Fruit fly (Drosophila melanogaster) whole organism, embryonic: Measurements from ENCODE around the gene DIP-eta.

ENCODE experiments used
- CG11093 ChIP-seq: fragments of 200-800 bp; sonication (Bioruptor generic); IDR thresholded peaks from 3 replicates; pipeline ENCODE4 v1.3.6; 2022; ENCODE audit warnings: missing biosample characterization, missing genetic modification characterization
- CG12942 ChIP-seq: fragments of 200-800 bp; sonication (Bioruptor generic); optimal IDR thresholded peaks from 3 replicates; lab custom pipeline; 2016; ENCODE audit warnings: missing biosample characterization, missing genetic modification characterization
- CG13287 ChIP-seq: fragments of 200-800 bp; sonication (Bioruptor generic); IDR thresholded peaks from 2 replicates; pipeline ENCODE4 v1.3.6; 2022; ENCODE audit warnings: missing biosample characterization, missing genetic modification characterization; ENCODE audit not compliant: partially characterized antibody
- CG13296 ChIP-seq: fragments of 200-800 bp; sonication (Bioruptor generic); optimal IDR thresholded peaks from 3 replicates; lab custom pipeline; 2018; ENCODE audit warnings: missing biosample characterization, mild to moderate bottlenecking, missing genetic modification characterization
- CG13894 ChIP-seq: fragments of 200-800 bp; sonication (Bioruptor generic); optimal IDR thresholded peaks from 3 replicates; lab custom pipeline; 2018; ENCODE audit warnings: missing biosample characterization, mild to moderate bottlenecking, missing genetic modification characterization, moderate library complexity
- CG14014 ChIP-seq: fragments of 200-800 bp; sonication (Bioruptor generic); IDR thresholded peaks from 2 replicates; pipeline ENCODE4 v1.3.6; 2022; ENCODE audit warnings: missing biosample characterization, missing genetic modification characterization
- CG15479 ChIP-seq: fragments of 200-800 bp; sonication (Bioruptor generic); optimal IDR thresholded peaks from 3 replicates; lab custom pipeline; 2019; ENCODE audit warnings: missing biosample characterization, mild to moderate bottlenecking, missing genetic modification characterization, moderate library complexity
- CG17385 ChIP-seq: fragments of 200-800 bp; sonication (Bioruptor generic); optimal IDR thresholded peaks from 3 replicates; lab custom pipeline; 2018; ENCODE audit warnings: missing biosample characterization, mild to moderate bottlenecking, missing genetic modification characterization
- CG18262 ChIP-seq: fragments of 200-800 bp; optimal IDR thresholded peaks from 3 replicates; lab custom pipeline; 2019; ENCODE audit warnings: missing biosample characterization, mild to moderate bottlenecking, missing genetic modification characterization, moderate library complexity
- CG32532 ChIP-seq: fragments of 200-800 bp; sonication (Bioruptor generic); IDR thresholded peaks from 2 replicates; pipeline ENCODE4 v1.3.6; 2022; ENCODE audit warnings: missing biosample characterization, missing genetic modification characterization
- CG4730 ChIP-seq: fragments of 200-800 bp; sonication (Bioruptor generic); IDR thresholded peaks from 2 replicates; pipeline ENCODE4 v1.3.6; 2022; ENCODE audit warnings: missing biosample characterization, missing genetic modification characterization
- CG6654 ChIP-seq: fragments of 200-800 bp; sonication (Bioruptor generic); optimal IDR thresholded peaks from 2 replicates; lab custom pipeline; 2017; ENCODE audit warnings: missing biosample characterization, mild to moderate bottlenecking, missing genetic modification characterization
- CG7839 ChIP-seq: fragments of 200-800 bp; sonication (Bioruptor generic); optimal IDR thresholded peaks from 3 replicates; lab custom pipeline; 2018; ENCODE audit warnings: missing biosample characterization, mild to moderate bottlenecking, missing genetic modification characterization, moderate library complexity
- CG8388 ChIP-seq: fragments of 200-800 bp; sonication (Bioruptor generic); optimal IDR thresholded peaks from 2 replicates; lab custom pipeline; 2019; ENCODE audit warnings: missing biosample characterization, mild to moderate bottlenecking, missing genetic modification characterization, moderate library complexity
- Deaf1 ChIP-seq: fragments of 200-800 bp; optimal IDR thresholded peaks from 3 replicates; lab custom pipeline; 2019; ENCODE audit warnings: missing biosample characterization, mild to moderate bottlenecking, missing genetic modification characterization, moderate library complexity
- Ets97D ChIP-seq: fragments of 200-800 bp; sonication (Bioruptor generic); optimal IDR thresholded peaks from 3 replicates; lab custom pipeline; 2016; ENCODE audit warnings: missing biosample characterization, missing genetic modification characterization
- HLH3B ChIP-seq: fragments of 200-800 bp; sonication (Bioruptor generic); IDR thresholded peaks from 2 replicates; pipeline ENCODE4 v1.3.6; 2022; ENCODE audit warnings: missing biosample characterization, missing genetic modification characterization
- Jarid2 ChIP-seq: fragments of 200-800 bp; sonication (Bioruptor generic); optimal IDR thresholded peaks from 3 replicates; lab custom pipeline; 2017; ENCODE audit warnings: mild to moderate bottlenecking, missing biosample characterization, missing genetic modification reagents, missing genetic modification characterization
- Lpt ChIP-seq: fragments of >200 bp; optimal IDR thresholded peaks from 2 replicates; lab custom pipeline; 2018; ENCODE audit warnings: missing biosample characterization, missing genetic modification characterization
- MBD-R2 ChIP-seq: fragments of 200-800 bp; sonication (Bioruptor generic); IDR thresholded peaks from 2 replicates; pipeline ENCODE4 v1.3.6; 2022; ENCODE audit warnings: missing biosample characterization, missing genetic modification characterization
- Meics ChIP-seq: fragments of 200-800 bp; sonication (Bioruptor generic); optimal IDR thresholded peaks from 2 replicates; lab custom pipeline; 2017; ENCODE audit warnings: missing biosample characterization, mild to moderate bottlenecking, missing genetic modification characterization
- Nf-YA ChIP-seq: fragments of 200-800 bp; sonication (Bioruptor generic); IDR thresholded peaks from 2 replicates; pipeline ENCODE4 v1.3.6; 2022; ENCODE audit warnings: missing biosample characterization, missing genetic modification characterization
- Opbp ChIP-seq: fragments of 200-800 bp; sonication (Bioruptor generic); IDR thresholded peaks from 3 replicates; pipeline ENCODE4 v1.3.6; 2022; ENCODE audit warnings: missing biosample characterization, missing genetic modification characterization; ENCODE audit not compliant: partially characterized antibody
- Sox102F ChIP-seq: fragments of 200-800 bp; sonication (Bioruptor generic); optimal IDR thresholded peaks from 2 replicates; lab custom pipeline; 2018; ENCODE audit warnings: missing biosample characterization, mild to moderate bottlenecking, missing genetic modification characterization, moderate library complexity
- Tbp ChIP-seq: fragments of >200 bp; optimal IDR thresholded peaks from 2 replicates; lab custom pipeline; 2018; ENCODE audit warnings: missing biosample characterization, missing genetic modification characterization
- Trl ChIP-seq, 3 experiments: fragments of >200 bp in 2 of 3; fragments of 200-800 bp in 1 of 3; sonication (Bioruptor generic) in 1 of 3; optimal IDR thresholded peaks; 2 replicates in 1 of 3; 3 replicates in 2 of 3; lab custom pipeline; 2016 to 2017; ENCODE audit warnings: missing biosample characterization in 1 of 3, missing genetic modification characterization in 1 of 3
- abd-A ChIP-seq: fragments of 200-800 bp; sonication (Bioruptor generic); optimal IDR thresholded peaks from 3 replicates; lab custom pipeline; 2019; ENCODE audit warnings: missing biosample characterization, mild to moderate bottlenecking, missing genetic modification characterization, moderate library complexity
- ase ChIP-seq: fragments of 200-800 bp; sonication (Bioruptor generic); IDR thresholded peaks from 3 replicates; pipeline ENCODE4 v1.3.6; 2022; ENCODE audit warnings: missing biosample characterization, missing genetic modification characterization
- bbx ChIP-seq: fragments of 200-800 bp; sonication (Bioruptor generic); IDR thresholded peaks from 2 replicates; pipeline ENCODE4 v1.3.6; 2022; ENCODE audit warnings: missing biosample characterization, missing genetic modification characterization; ENCODE audit not compliant: partially characterized antibody
- br ChIP-seq: fragments of >200 bp; optimal IDR thresholded peaks from 2 replicates; lab custom pipeline; 2017
- cas ChIP-seq: fragments of 200-800 bp; sonication (Bioruptor generic); IDR thresholded peaks from 2 replicates; pipeline ENCODE4 v1.3.6; 2022; ENCODE audit warnings: missing biosample characterization, missing genetic modification characterization
- fd102C ChIP-seq: fragments of 200-800 bp; sonication (Bioruptor generic); optimal IDR thresholded peaks from 2 replicates; lab custom pipeline; 2018; ENCODE audit warnings: missing biosample characterization, mild to moderate bottlenecking, missing genetic modification characterization, moderate library complexity
- hkb ChIP-seq, 2 experiments: fragments of 200-800 bp in 1 of 2; fragments of >200 bp in 1 of 2; sonication (Bioruptor generic) in 1 of 2; IDR thresholded peaks in 1 of 2; optimal IDR thresholded peaks in 1 of 2; 2 replicates each; pipeline versions ENCODE4 v1.3.6 to Lab custom; 2017 to 2022; ENCODE audit warnings: missing biosample characterization in 1 of 2, missing genetic modification characterization in 1 of 2
- jing ChIP-seq: fragments of 200-800 bp; sonication (Bioruptor generic); optimal IDR thresholded peaks from 2 replicates; lab custom pipeline; 2018; ENCODE audit warnings: missing biosample characterization, mild to moderate bottlenecking, missing genetic modification characterization
- lab ChIP-seq: fragments of 200-800 bp; sonication (Bioruptor generic); optimal IDR thresholded peaks from 3 replicates; lab custom pipeline; 2017; ENCODE audit warnings: missing biosample characterization, missing genetic modification characterization, mild to moderate bottlenecking, moderate library complexity, missing genetic modification reagents
- mirr ChIP-seq: fragments of 200-800 bp; sonication (Bioruptor generic); optimal IDR thresholded peaks from 3 replicates; lab custom pipeline; 2018; ENCODE audit warnings: missing biosample characterization, mild to moderate bottlenecking, missing genetic modification characterization
- pho ChIP-seq: fragments of 200-800 bp; sonication (Bioruptor generic); optimal IDR thresholded peaks from 2 replicates; lab custom pipeline; 2016; ENCODE audit warnings: missing biosample characterization, missing genetic modification characterization
- run ChIP-seq: fragments of 200-800 bp; sonication (Bioruptor generic); optimal IDR thresholded peaks from 3 replicates; lab custom pipeline; 2018; ENCODE audit warnings: missing biosample characterization, mild to moderate bottlenecking, missing genetic modification characterization
- sens ChIP-seq: fragments of 200-800 bp; sonication (Bioruptor generic); peaks from one replicate; lab custom pipeline; 2016; ENCODE audit warnings: missing biosample characterization, missing genetic modification characterization
- sug ChIP-seq: fragments of 200-800 bp; optimal IDR thresholded peaks from 2 replicates; lab custom pipeline; 2019; ENCODE audit warnings: missing biosample characterization, mild to moderate bottlenecking, missing genetic modification characterization, moderate library complexity

The DIP-eta gene

DNA sequence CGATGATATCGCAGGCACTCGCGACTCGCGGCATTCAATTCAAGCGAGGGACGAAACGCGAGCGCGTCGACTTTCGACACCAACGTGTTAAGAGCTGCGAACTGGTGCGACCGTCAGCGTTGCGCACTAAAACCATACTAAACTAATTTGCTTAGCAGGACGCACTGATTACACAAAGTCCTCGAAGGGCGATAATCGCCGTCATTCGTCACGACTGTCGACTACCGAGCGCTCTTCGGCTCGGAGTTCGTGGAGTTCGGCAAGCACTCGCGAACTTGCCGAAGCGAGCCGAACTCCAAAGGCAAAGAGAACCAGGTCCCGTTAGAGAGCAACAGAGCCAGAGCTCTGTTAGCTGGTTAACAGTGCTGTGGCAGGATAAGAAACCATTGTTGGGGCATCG is 40.7 kb upstream of the DIP-eta start, which contains the start of gene DIP-theta:
Gene DIP-theta (minus strand): TSS at position 146 of the 400 bp plus-strand sequence.
- TF ChIP-seq ase (GFP tag; lab: Robert Waterston, UW) (no peak), CG18262 (no peak), Meics (GFP tag; lab: Kevin White, UChicago) (peak; percentile 7), CG7839 (tag; lab: Kevin White, UChicago) (no peak), Jarid2 (GFP tag; lab: Kevin White, UChicago) (peak; percentile 57), fd102C (GFP tag; lab: Kevin White, UChicago) (peak; percentile 10), Ets97D (GFP tag; lab: Kevin White, UChicago) (no peak), CG17385 (GFP tag; lab: Kevin White, UChicago) (no peak), CG14014 (GFP tag; lab: Robert Waterston, UW) (0 out of 2 replicates have a peak, but pooled peaks have one; percentile 9), lab (GFP tag; lab: Kevin White, UChicago) (peak; percentile 9), pho (GFP tag; lab: Kevin White, UChicago) (no peak), mirr (GFP tag; lab: Kevin White, UChicago) (peak; percentile 28), CG12942 (GFP tag; lab: Kevin White, UChicago) (no peak), CG6654 (GFP tag; lab: Kevin White, UChicago) (no peak), CG4730 (GFP tag; lab: Robert Waterston, UW) (no peak), Nf-YA (no peak), jing (GFP tag; lab: Kevin White, UChicago) (peak; percentile 47), Tbp (GFP tag; lab: Kevin White, UChicago) (no peak), abd-A (peak; percentile 84), Lpt (GFP tag; lab: Kevin White, UChicago) (no peak), CG8388 (GFP tag; lab: Kevin White, UChicago) (no peak), CG13894 (no peak), hkb (optimal IDR thresholded peaks at IDR 0.05; lab: Kevin White, UChicago) (no peak), hkb (GFP tag; IDR thresholded peaks at IDR 0.05; lab: Robert Waterston, UW) (no peak), MBD-R2 (no peak), run (tag; lab: Kevin White, UChicago) (no peak), cas (GFP tag; lab: Robert Waterston, UW) (peak; percentile 34; the same call in 1 of the 2 replicates), sug (tag; lab: Kevin White, UChicago) (no peak), sens (peak; percentile 18), Deaf1 (peak; percentile 99), CG13287 (GFP tag; lab: Robert Waterston, UW) (peak; percentile 19; the same call in 1 of the 2 replicates), br (lab: Kevin White, UChicago) (no peak), Sox102F (GFP tag; lab: Kevin White, UChicago) (no peak), CG32532 (0 out of 2 replicates have a peak, but pooled peaks have one; percentile 26), Trl (optimal IDR thresholded peaks at IDR 0.05; lab: Kevin White, UChicago) (peak in 1 of 2 experiments; percentile 4), Trl (GFP tag; optimal IDR thresholded peaks at IDR 0.05; lab: Kevin White, UChicago) (no peak), Opbp (GFP tag; lab: Robert Waterston, UW) (no peak), CG13296 (GFP tag; lab: Kevin White, UChicago) (no peak), bbx (GFP tag; lab: Robert Waterston, UW) (no peak), CG15479 (GFP tag; lab: Kevin White, UChicago) (peak; percentile 16), CG11093 (GFP tag; lab: Robert Waterston, UW) (no peak), HLH3B (GFP tag; lab: Robert Waterston, UW) (no peak)
